Fruit fly (Drosophila melanogaster) whole organism, embryonic: ENCODE measurements around the gene Tace.

Experiments used
- Atf6 ChIP-seq: fragments of 200-800 bp; sonication (Bioruptor generic); IDR thresholded peaks from 2 replicates; pipeline ENCODE4 v1.3.6; 2022; ENCODE audit warnings: missing biosample characterization, missing genetic modification characterization
- Awh ChIP-seq: fragments of 200-800 bp; sonication (Bioruptor generic); IDR thresholded peaks from 2 replicates; pipeline ENCODE4, ENCODE4 v1.3.6; 2022; ENCODE audit warnings: missing biosample characterization, missing genetic modification characterization
- CG10267 ChIP-seq: fragments of 200-800 bp; sonication (Bioruptor generic); optimal IDR thresholded peaks from 2 replicates; lab custom pipeline; 2018; ENCODE audit warnings: missing biosample characterization, mild to moderate bottlenecking, missing genetic modification characterization, moderate library complexity
- CG10321 ChIP-seq: fragments of 200-800 bp; sonication (Bioruptor generic); IDR thresholded peaks from 2 replicates; pipeline ENCODE4 v1.3.6; 2022; ENCODE audit warnings: missing biosample characterization, missing genetic modification characterization
- CG10959 ChIP-seq: fragments of 200-800 bp; sonication (Bioruptor generic); IDR thresholded peaks from 2 replicates; pipeline ENCODE4 v1.3.6; 2022; ENCODE audit warnings: missing biosample characterization, missing genetic modification characterization
- CG11085 ChIP-seq: fragments of 200-800 bp; sonication (Bioruptor generic); IDR thresholded peaks from 2 replicates; pipeline ENCODE4 v1.3.6; 2022; ENCODE audit warnings: missing biosample characterization, missing genetic modification characterization
- CG11723 ChIP-seq: fragments of 200-800 bp; sonication (Bioruptor generic); optimal IDR thresholded peaks from 2 replicates; lab custom pipeline; 2017; ENCODE audit warnings: missing biosample characterization, mild to moderate bottlenecking, missing genetic modification characterization
- CG12219 ChIP-seq: fragments of 200-800 bp; sonication (Bioruptor generic); optimal IDR thresholded peaks from 3 replicates; lab custom pipeline; 2018; ENCODE audit warnings: missing biosample characterization, mild to moderate bottlenecking, missing genetic modification characterization
- CG13123 ChIP-seq: fragments of 200-800 bp; sonication (Bioruptor generic); optimal IDR thresholded peaks from 2 replicates; lab custom pipeline; 2016; ENCODE audit warnings: missing biosample characterization, missing genetic modification characterization
- CG13424 ChIP-seq: fragments of 200-800 bp; sonication (Bioruptor generic); optimal IDR thresholded peaks from 2 replicates; lab custom pipeline; 2019; ENCODE audit warnings: missing biosample characterization, mild to moderate bottlenecking, missing genetic modification characterization, moderate library complexity
- CG13624 ChIP-seq: fragments of 200-800 bp; sonication (Bioruptor generic); optimal IDR thresholded peaks from 2 replicates; lab custom pipeline; 2016; ENCODE audit warnings: missing biosample characterization, missing genetic modification characterization
- CG17612 ChIP-seq: fragments of 200-800 bp; sonication (Bioruptor generic); IDR thresholded peaks from 2 replicates; pipeline ENCODE4 v1.3.6; 2022; ENCODE audit warnings: missing biosample characterization, missing genetic modification characterization
- CG2120 ChIP-seq: fragments of 200-800 bp; sonication (Bioruptor generic); optimal IDR thresholded peaks from 3 replicates; lab custom pipeline; 2016; ENCODE audit warnings: missing biosample characterization, missing genetic modification characterization
- CG2199 ChIP-seq: fragments of 200-800 bp; sonication (Bioruptor generic); IDR thresholded peaks from 3 replicates; pipeline ENCODE4 v1.3.6; 2022; ENCODE audit warnings: missing biosample characterization, missing genetic modification characterization
- CG2875 ChIP-seq: fragments of 200-800 bp; sonication (Bioruptor generic); optimal IDR thresholded peaks from 2 replicates; lab custom pipeline; 2017; ENCODE audit warnings: missing biosample characterization, mild to moderate bottlenecking, missing genetic modification characterization, missing genetic modification reagents
- CG34376 ChIP-seq: fragments of 200-800 bp; sonication (Bioruptor generic); optimal IDR thresholded peaks from 2 replicates; lab custom pipeline; 2018; ENCODE audit warnings: missing biosample characterization, mild to moderate bottlenecking, missing genetic modification characterization
- CG4617 ChIP-seq: fragments of 200-800 bp; sonication (Bioruptor generic); optimal IDR thresholded peaks from 3 replicates; lab custom pipeline; 2016; ENCODE audit warnings: missing biosample characterization, missing genetic modification characterization, borderline replicate concordance
- CG4730 ChIP-seq: fragments of 200-800 bp; sonication (Bioruptor generic); IDR thresholded peaks from 2 replicates; pipeline ENCODE4 v1.3.6; 2022; ENCODE audit warnings: missing biosample characterization, missing genetic modification characterization
- CG5953 ChIP-seq: fragments of 200-800 bp; sonication (Bioruptor generic); IDR thresholded peaks from 2 replicates; pipeline ENCODE4 v1.3.6; 2022; ENCODE audit warnings: missing biosample characterization, missing genetic modification characterization
- CG6854 ChIP-seq: fragments of 200-800 bp; sonication (Bioruptor generic); optimal IDR thresholded peaks from 3 replicates; lab custom pipeline; 2017; ENCODE audit warnings: missing biosample characterization, mild to moderate bottlenecking, missing genetic modification characterization
- CG8281 ChIP-seq: fragments of 200-800 bp; sonication (Bioruptor generic); optimal IDR thresholded peaks from 2 replicates; lab custom pipeline; 2018; ENCODE audit warnings: missing biosample characterization, mild to moderate bottlenecking, missing genetic modification characterization, moderate library complexity
- CG8290 ChIP-seq, 3 experiments: fragments of 200-800 bp; sonication (Bioruptor generic); optimal IDR thresholded peaks; 2 replicates each; lab custom pipeline; 2016 to 2019; ENCODE audit warnings: missing biosample characterization in 3 of 3, missing genetic modification characterization in 3 of 3, mild to moderate bottlenecking in 2 of 3, moderate library complexity in 1 of 3
- CG9609 ChIP-seq: fragments of 200-800 bp; sonication (Bioruptor generic); optimal IDR thresholded peaks from 3 replicates; lab custom pipeline; 2016; ENCODE audit warnings: missing biosample characterization, missing genetic modification characterization
- D ChIP-seq, 2 experiments: fragments of 200-800 bp in 1 of 2; fragments of >200 bp in 1 of 2; sonication (Bioruptor generic) in 1 of 2; optimal IDR thresholded peaks; 2 replicates in 1 of 2; 3 replicates in 1 of 2; lab custom pipeline; 2017; ENCODE audit warnings: mild to moderate bottlenecking in 1 of 2, missing biosample characterization in 1 of 2, missing genetic modification characterization in 1 of 2, missing genetic modification reagents in 1 of 2
- Dfd ChIP-seq, 2 experiments: fragments of >200 bp; optimal IDR thresholded peaks; 2 replicates each; lab custom pipeline; 2017; ENCODE audit warnings: missing biosample characterization in 2 of 2, missing genetic modification characterization in 2 of 2
- Mrtf ChIP-seq: fragments of 200-800 bp; sonication (Bioruptor generic); IDR thresholded peaks from 3 replicates; pipeline ENCODE4 v1.3.6; 2022; ENCODE audit warnings: missing biosample characterization, missing genetic modification characterization
- Neu2 ChIP-seq: fragments of 200-800 bp; sonication (Bioruptor generic); optimal IDR thresholded peaks from 3 replicates; lab custom pipeline; 2016; ENCODE audit warnings: missing biosample characterization, missing genetic modification characterization, borderline replicate concordance
- NfI ChIP-seq: fragments of 200-800 bp; sonication (Bioruptor generic); optimal IDR thresholded peaks from 3 replicates; lab custom pipeline; 2018; ENCODE audit warnings: missing biosample characterization, mild to moderate bottlenecking, missing genetic modification characterization, moderate library complexity
- Opbp ChIP-seq: fragments of 200-800 bp; sonication (Bioruptor generic); IDR thresholded peaks from 3 replicates; pipeline ENCODE4 v1.3.6; 2022; ENCODE audit warnings: missing biosample characterization, missing genetic modification characterization; ENCODE audit not compliant: partially characterized antibody
- Optix ChIP-seq: fragments of 200-800 bp; sonication (Bioruptor generic); IDR thresholded peaks from 3 replicates; pipeline ENCODE4 v1.3.6; 2022; ENCODE audit warnings: missing biosample characterization, missing genetic modification characterization
- PHDP ChIP-seq: fragments of 200-800 bp; sonication (Bioruptor generic); optimal IDR thresholded peaks from 3 replicates; lab custom pipeline; 2018; ENCODE audit warnings: missing biosample characterization, mild to moderate bottlenecking, missing genetic modification characterization, moderate library complexity
- Six4 ChIP-seq: fragments of 200-800 bp; sonication (Bioruptor generic); optimal IDR thresholded peaks from 2 replicates; lab custom pipeline; 2016; ENCODE audit warnings: missing biosample characterization, missing genetic modification characterization
- Spps ChIP-seq: fragments of 200-800 bp; sonication (Bioruptor generic); optimal IDR thresholded peaks from 2 replicates; lab custom pipeline; 2018; ENCODE audit warnings: missing biosample characterization, mild to moderate bottlenecking, missing genetic modification characterization
- Usf ChIP-seq: fragments of 200-800 bp; sonication (Bioruptor generic); optimal IDR thresholded peaks from 2 replicates; lab custom pipeline; 2017; ENCODE audit warnings: missing genotype, missing biosample characterization, missing genetic modification characterization
- cg ChIP-seq: fragments of 200-800 bp; sonication (Bioruptor generic); optimal IDR thresholded peaks from 3 replicates; lab custom pipeline; 2019; ENCODE audit warnings: missing biosample characterization, mild to moderate bottlenecking, missing genetic modification characterization, moderate library complexity
- dpn ChIP-seq, 2 experiments: fragments of 200-800 bp; sonication (Bioruptor generic); optimal IDR thresholded peaks; 3 replicates each; lab custom pipeline; 2016; ENCODE audit warnings: missing biosample characterization in 2 of 2, missing genetic modification characterization in 2 of 2
- esg ChIP-seq: fragments of 200-800 bp; sonication (Bioruptor generic); conservative IDR thresholded peaks from 2 replicates; pipeline ENCODE4 v1.3.6; 2022; ENCODE audit warnings: missing biosample characterization, missing genetic modification characterization
- ewg ChIP-seq: fragments of 200-800 bp; sonication (Bioruptor generic); optimal IDR thresholded peaks from 3 replicates; lab custom pipeline; 2017; ENCODE audit warnings: mild to moderate bottlenecking, missing biosample characterization, missing genetic modification reagents, missing genetic modification characterization
- gcm ChIP-seq: fragments of 200-800 bp; sonication (Bioruptor generic); optimal IDR thresholded peaks from 2 replicates; lab custom pipeline; 2019; ENCODE audit warnings: missing biosample characterization, mild to moderate bottlenecking, missing genetic modification characterization, moderate library complexity
- her ChIP-seq: fragments of 200-800 bp; sonication (Bioruptor generic); optimal IDR thresholded peaks from 2 replicates; lab custom pipeline; 2016; ENCODE audit warnings: missing biosample characterization, missing genetic modification characterization
- lov ChIP-seq, 2 experiments: fragments of 200-800 bp in 1 of 2; fragments of >200 bp in 1 of 2; sonication (Bioruptor generic) in 1 of 2; IDR thresholded peaks in 1 of 2; optimal IDR thresholded peaks in 1 of 2; 2 replicates in 1 of 2; 3 replicates in 1 of 2; pipeline versions ENCODE4 v1.3.6 to Lab custom; 2017 to 2022; ENCODE audit warnings: missing biosample characterization in 1 of 2, missing genetic modification characterization in 1 of 2
- org-1 ChIP-seq: fragments of 200-800 bp; sonication (Bioruptor generic); optimal IDR thresholded peaks from 2 replicates; lab custom pipeline; 2017; ENCODE audit warnings: missing biosample characterization, missing genetic modification characterization
- pb ChIP-seq: fragments of 200-800 bp; sonication (Bioruptor generic); optimal IDR thresholded peaks from 3 replicates; lab custom pipeline; 2016; ENCODE audit warnings: missing biosample characterization, missing genetic modification characterization
- shn ChIP-seq: fragments of 200-800 bp; sonication (Bioruptor generic); optimal IDR thresholded peaks from 3 replicates; lab custom pipeline; 2016; ENCODE audit warnings: missing biosample characterization, missing genetic modification characterization
- sob ChIP-seq: fragments of 200-800 bp; sonication (Bioruptor generic); IDR thresholded peaks from 2 replicates; pipeline ENCODE4 v1.3.6; 2022; ENCODE audit warnings: missing biosample characterization, missing genetic modification characterization
- zf30C ChIP-seq: fragments of 200-800 bp; sonication (Bioruptor generic); optimal IDR thresholded peaks from 3 replicates; lab custom pipeline; 2018; ENCODE audit warnings: missing biosample characterization, mild to moderate bottlenecking, missing genetic modification characterization

Gene Tace

dm6 chr3R:30046029-30047001 lies 46.0 kb downstream of the Tace start, which contains the start of the genes RpL32 and CG7943 (continued):
- TF ChIP-seq CG4730 (GFP tag; lab: Robert Waterston, UW) (peak; percentile 86), Awh (peak; percentile 86), CG13123 (GFP tag; lab: Kevin White, UChicago) (peak; percentile 83), Opbp (peak; percentile 100), her (GFP tag; lab: Kevin White, UChicago) (peak; percentile 94), CG8281 (peak; percentile 60), CG17612 (GFP tag; lab: Robert Waterston, UW) (peak; percentile 82), cg (GFP tag; lab: Kevin White, UChicago) (no peak), gcm (peak; percentile 88), Mrtf (peak; percentile 85), CG34376 (peak; percentile 99), CG13624 (GFP tag; lab: Kevin White, UChicago) (peak; percentile 95), sob (GFP tag; lab: Robert Waterston, UW) (peak; percentile 97), esg (peak; percentile 95), CG2875 (GFP tag; lab: Kevin White, UChicago) (peak; percentile 83), pb (GFP tag; lab: Kevin White, UChicago) (peak; percentile 96), CG2199 (GFP tag; lab: Robert Waterston, UW) (peak; percentile 79; the same call in 2 of the 3 replicates), lov (optimal IDR thresholded peaks at IDR 0.05; lab: Kevin White, UChicago) (no peak), lov (GFP tag; IDR thresholded peaks at IDR 0.05; lab: Robert Waterston, UW) (peak; percentile 94), Neu2 (peak; percentile 86), CG5953 (GFP tag; lab: Robert Waterston, UW) (peak; percentile 92), CG13424 (tag; lab: Kevin White, UChicago) (peak; percentile 83), Usf (GFP tag; lab: Kevin White, UChicago) (peak; percentile 79), PHDP (tag; lab: Kevin White, UChicago) (peak; percentile 91), CG9609 (GFP tag; lab: Kevin White, UChicago) (peak; percentile 91), Dfd (GFP tag; optimal IDR thresholded peaks at IDR 0.05; lab: Kevin White, UChicago) (no peak), CG8290 (GFP tag; optimal IDR thresholded peaks at IDR 0.05; lab: Kevin White, UChicago) (peak; percentile 91), CG8290 (tag; optimal IDR thresholded peaks at IDR 0.05; lab: Kevin White, UChicago) (peak in 1 of 2 experiments; percentile 95), zf30C (GFP tag; lab: Kevin White, UChicago) (no peak), CG11723 (GFP tag; lab: Kevin White, UChicago) (peak; percentile 87), CG10321 (GFP tag; lab: Robert Waterston, UW) (peak; percentile 68), org-1 (GFP tag; lab: Kevin White, UChicago) (peak; percentile 90), Optix (GFP tag; lab: Robert Waterston, UW) (peak; percentile 97), Atf6 (GFP tag; lab: Robert Waterston, UW) (peak; percentile 96), ewg (GFP tag; lab: Kevin White, UChicago) (peak; percentile 80), D (optimal IDR thresholded peaks at IDR 0.05; lab: Kevin White, UChicago) (no peak), D (GFP tag; optimal IDR thresholded peaks at IDR 0.05; lab: Kevin White, UChicago) (peak; percentile 89), dpn (GFP tag; optimal IDR thresholded peaks at IDR 0.05; lab: Kevin White, UChicago) (peak; percentile 83 to 98), NfI (GFP tag; lab: Kevin White, UChicago) (peak; percentile 96), CG10959 (GFP tag; lab: Robert Waterston, UW) (peak; percentile 91), CG11085 (GFP tag; lab: Robert Waterston, UW) (peak; percentile 93), Six4 (GFP tag; lab: Kevin White, UChicago) (peak; percentile 92), CG10267 (tag; lab: Kevin White, UChicago) (peak; percentile 93), shn (GFP tag; lab: Kevin White, UChicago) (peak; percentile 95), CG2120 (GFP tag; lab: Kevin White, UChicago) (peak; percentile 92), Spps (tag; lab: Kevin White, UChicago) (peak; percentile 77), CG12219 (GFP tag; lab: Kevin White, UChicago) (peak; percentile 77), CG6854 (peak; percentile 93), CG4617 (GFP tag; lab: Kevin White, UChicago) (peak; percentile 66)
